Fruit fly (Drosophila melanogaster) whole organism: ENCODE results near the gene simj.

Experiments
- CG8478 ChIP-seq: fragments of >200 bp; optimal IDR thresholded peaks from 2 replicates; lab custom pipeline; 2018; ENCODE audit warnings: inconsistent platforms
- Dll ChIP-seq: fragments of >200 bp; optimal IDR thresholded peaks from 2 replicates; lab custom pipeline; 2017
- usp ChIP-seq: fragments of >200 bp; optimal IDR thresholded peaks from 2 replicates; lab custom pipeline; 2017; ENCODE audit warnings: missing biosample characterization, missing genetic modification characterization, mixed read lengths

DNA sequence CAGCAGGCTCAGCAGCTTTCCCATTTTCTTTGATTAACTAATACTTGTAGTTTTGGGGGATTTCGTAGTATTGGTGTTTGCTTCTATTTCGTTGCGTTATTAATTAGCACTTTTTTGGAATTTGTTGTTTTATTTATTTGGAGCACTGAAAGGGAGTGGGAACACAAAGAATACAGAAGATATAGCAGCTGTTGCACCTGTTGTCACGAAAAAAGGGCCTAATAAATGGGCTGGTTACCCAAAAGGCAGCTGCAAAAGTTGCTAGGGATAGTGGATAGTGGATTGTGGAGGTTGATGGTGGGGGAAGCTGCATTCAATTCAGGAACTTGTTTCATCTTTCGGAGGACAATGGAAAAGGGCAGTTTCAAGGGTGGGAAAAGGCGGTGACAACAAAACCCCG lies 5.0 kb upstream of the simj start:
- TF ChIP-seq CG8478 (lab: Kevin White, UChicago) (no peak), usp (GFP tag; lab: Kevin White, UChicago) (no peak), Dll (lab: Kevin White, UChicago) (no peak)
